Fruit fly (Drosophila melanogaster) whole organism, embryonic: ENCODE measurements around the gene CG34408.

Source experiments
- CG10543 ChIP-seq: fragments of 200-800 bp; sonication (Bioruptor generic); optimal IDR thresholded peaks from 3 replicates; lab custom pipeline; 2017; ENCODE audit warnings: missing biosample characterization, mild to moderate bottlenecking, missing genetic modification characterization, moderate library complexity
- CG11723 ChIP-seq: fragments of 200-800 bp; sonication (Bioruptor generic); optimal IDR thresholded peaks from 2 replicates; lab custom pipeline; 2017; ENCODE audit warnings: missing biosample characterization, mild to moderate bottlenecking, missing genetic modification characterization
- CG12155 ChIP-seq: fragments of 200-800 bp; sonication (Bioruptor generic); optimal IDR thresholded peaks from 3 replicates; lab custom pipeline; 2016; ENCODE audit warnings: missing biosample characterization, missing genetic modification characterization
- CG15514 ChIP-seq: fragments of 200-800 bp; sonication (Bioruptor generic); optimal IDR thresholded peaks from 3 replicates; lab custom pipeline; 2017; ENCODE audit warnings: missing biosample characterization, missing genetic modification characterization, mild to moderate bottlenecking, moderate library complexity, missing genetic modification reagents
- CG15696 ChIP-seq: fragments of 200-800 bp; sonication (Bioruptor generic); optimal IDR thresholded peaks from 2 replicates; lab custom pipeline; 2019; ENCODE audit warnings: missing biosample characterization, mild to moderate bottlenecking, missing genetic modification characterization, moderate library complexity
- CG17802 ChIP-seq: fragments of 200-800 bp; sonication (Bioruptor generic); optimal IDR thresholded peaks from 2 replicates; lab custom pipeline; 2018; ENCODE audit warnings: missing biosample characterization, mild to moderate bottlenecking, missing genetic modification characterization, moderate library complexity
- CG1832 ChIP-seq: fragments of 200-800 bp; sonication (Bioruptor generic); optimal IDR thresholded peaks from 2 replicates; lab custom pipeline; 2017; ENCODE audit warnings: missing biosample characterization, mild to moderate bottlenecking, missing genetic modification characterization, inconsistent platforms
- CG18599 ChIP-seq: fragments of 200-800 bp; sonication (Bioruptor generic); optimal IDR thresholded peaks from 3 replicates; lab custom pipeline; 2017; ENCODE audit warnings: missing biosample characterization, missing genetic modification characterization, mild to moderate bottlenecking, moderate library complexity, missing genetic modification reagents
- CG2678 ChIP-seq: fragments of 200-800 bp; sonication (Bioruptor generic); optimal IDR thresholded peaks from 3 replicates; lab custom pipeline; 2019; ENCODE audit warnings: missing biosample characterization, mild to moderate bottlenecking, missing genetic modification characterization, moderate library complexity
- CG2712 ChIP-seq: fragments of 200-800 bp; optimal IDR thresholded peaks from 3 replicates; lab custom pipeline; 2019; ENCODE audit warnings: missing biosample characterization, mild to moderate bottlenecking, missing genetic modification characterization, moderate library complexity
- CG30403 ChIP-seq: fragments of 200-800 bp; sonication (Bioruptor generic); optimal IDR thresholded peaks from 3 replicates; lab custom pipeline; 2016; ENCODE audit warnings: missing biosample characterization, missing genetic modification characterization
- CG4424 ChIP-seq: fragments of 200-800 bp; sonication (Bioruptor generic); optimal IDR thresholded peaks from 3 replicates; lab custom pipeline; 2016; ENCODE audit warnings: missing biosample characterization, missing genetic modification characterization
- CG5180 ChIP-seq: fragments of 200-800 bp; sonication (Bioruptor generic); optimal IDR thresholded peaks from 3 replicates; lab custom pipeline; 2017; ENCODE audit warnings: missing biosample characterization, missing genetic modification characterization, mild to moderate bottlenecking, moderate library complexity, missing genetic modification reagents
- CG5245 ChIP-seq: fragments of 200-800 bp; sonication (Bioruptor generic); optimal IDR thresholded peaks from 3 replicates; lab custom pipeline; 2016; ENCODE audit warnings: missing biosample characterization, missing genetic modification characterization
- CG6654 ChIP-seq: fragments of 200-800 bp; sonication (Bioruptor generic); optimal IDR thresholded peaks from 2 replicates; lab custom pipeline; 2017; ENCODE audit warnings: missing biosample characterization, mild to moderate bottlenecking, missing genetic modification characterization
- CG6765 ChIP-seq: fragments of 200-800 bp; sonication (Bioruptor generic); optimal IDR thresholded peaks from 3 replicates; lab custom pipeline; 2017; ENCODE audit warnings: missing biosample characterization, mild to moderate bottlenecking, missing genetic modification characterization
- CG9437 ChIP-seq: fragments of 200-800 bp; sonication (Bioruptor generic); optimal IDR thresholded peaks from 2 replicates; lab custom pipeline; 2018; ENCODE audit warnings: missing biosample characterization, mild to moderate bottlenecking, missing genetic modification characterization
- Deaf1 ChIP-seq: fragments of 200-800 bp; optimal IDR thresholded peaks from 3 replicates; lab custom pipeline; 2019; ENCODE audit warnings: missing biosample characterization, mild to moderate bottlenecking, missing genetic modification characterization, moderate library complexity
- Hey ChIP-seq: fragments of 200-800 bp; sonication (Bioruptor generic); optimal IDR thresholded peaks from 3 replicates; lab custom pipeline; 2018; ENCODE audit warnings: missing biosample characterization, mild to moderate bottlenecking, missing genetic modification characterization
- Hr78 ChIP-seq, 2 experiments: fragments of 200-800 bp in 1 of 2; fragments of >200 bp in 1 of 2; sonication (Bioruptor generic) in 1 of 2; optimal IDR thresholded peaks; 2 replicates each; lab custom pipeline; 2017 to 2019; ENCODE audit warnings: missing biosample characterization in 2 of 2, missing genetic modification characterization in 2 of 2, mild to moderate bottlenecking in 1 of 2, moderate library complexity in 1 of 2
- Med ChIP-seq: fragments of 200-800 bp; sonication (Bioruptor generic); peaks from one replicate; lab custom pipeline; 2016; ENCODE audit warnings: missing biosample characterization, missing genetic modification characterization, mild to moderate bottlenecking, inconsistent platforms, moderate library complexity
- Meics ChIP-seq: fragments of 200-800 bp; sonication (Bioruptor generic); optimal IDR thresholded peaks from 2 replicates; lab custom pipeline; 2017; ENCODE audit warnings: missing biosample characterization, mild to moderate bottlenecking, missing genetic modification characterization
- Pdp1 ChIP-seq, 2 experiments: fragments of 200-800 bp; sonication (Bioruptor generic); optimal IDR thresholded peaks; 3 replicates each; lab custom pipeline; 2016; ENCODE audit warnings: missing biosample characterization in 2 of 2, missing genetic modification characterization in 2 of 2, mild to moderate bottlenecking in 1 of 2, moderate library complexity in 1 of 2
- Rfx ChIP-seq: fragments of 200-800 bp; sonication (Bioruptor generic); IDR thresholded peaks from 2 replicates; pipeline ENCODE4 v1.3.6; 2022; ENCODE audit warnings: missing biosample characterization, missing genetic modification characterization
- Sry-δ ChIP-seq: fragments of 200-800 bp; sonication (Bioruptor generic); optimal IDR thresholded peaks from 2 replicates; lab custom pipeline; 2016; ENCODE audit warnings: missing biosample characterization, missing genetic modification characterization
- Trl ChIP-seq, 3 experiments: fragments of >200 bp in 2 of 3; fragments of 200-800 bp in 1 of 3; sonication (Bioruptor generic) in 1 of 3; optimal IDR thresholded peaks; 2 replicates in 1 of 3; 3 replicates in 2 of 3; lab custom pipeline; 2016 to 2017; ENCODE audit warnings: missing biosample characterization in 1 of 3, missing genetic modification characterization in 1 of 3
- abd-A ChIP-seq: fragments of 200-800 bp; sonication (Bioruptor generic); optimal IDR thresholded peaks from 3 replicates; lab custom pipeline; 2019; ENCODE audit warnings: missing biosample characterization, mild to moderate bottlenecking, missing genetic modification characterization, moderate library complexity
- al ChIP-seq: fragments of 200-800 bp; sonication (Bioruptor generic); IDR thresholded peaks from 2 replicates; pipeline ENCODE4 v1.3.6; 2022; ENCODE audit warnings: missing biosample characterization, missing genetic modification characterization
- cato ChIP-seq: fragments of 200-800 bp; sonication (Bioruptor generic); optimal IDR thresholded peaks from 2 replicates; lab custom pipeline; 2016; ENCODE audit warnings: missing biosample characterization, missing genetic modification characterization, borderline replicate concordance
- cg ChIP-seq: fragments of 200-800 bp; sonication (Bioruptor generic); optimal IDR thresholded peaks from 3 replicates; lab custom pipeline; 2019; ENCODE audit warnings: missing biosample characterization, mild to moderate bottlenecking, missing genetic modification characterization, moderate library complexity
- ci ChIP-seq: fragments of 200-800 bp; sonication (Bioruptor generic); IDR thresholded peaks from 3 replicates; pipeline ENCODE4 v1.3.6; 2022; ENCODE audit warnings: missing biosample characterization, missing genetic modification characterization
- crol ChIP-seq: fragments of 200-800 bp; sonication (Bioruptor generic); IDR thresholded peaks from 2 replicates; pipeline ENCODE4 v1.3.6; 2022; ENCODE audit warnings: missing biosample characterization, missing genetic modification characterization
- cwo ChIP-seq: fragments of 200-800 bp; sonication (Bioruptor generic); optimal IDR thresholded peaks from 3 replicates; lab custom pipeline; 2017; ENCODE audit warnings: missing biosample characterization, missing genetic modification characterization, mild to moderate bottlenecking, moderate library complexity, missing genetic modification reagents
- en ChIP-seq: fragments of 200-800 bp; sonication (Bioruptor generic); optimal IDR thresholded peaks from 2 replicates; lab custom pipeline; 2016; ENCODE audit warnings: missing biosample characterization, missing genetic modification characterization
- fru ChIP-seq: fragments of >200 bp; optimal IDR thresholded peaks from 2 replicates; lab custom pipeline; 2017
- gro ChIP-seq: fragments of 200-800 bp; sonication (Bioruptor generic); optimal IDR thresholded peaks from 2 replicates; lab custom pipeline; 2016; ENCODE audit warnings: missing biosample characterization, missing genetic modification characterization
- h ChIP-seq: fragments of >200 bp; optimal IDR thresholded peaks from 2 replicates; lab custom pipeline; 2017
- hkb ChIP-seq, 2 experiments: fragments of 200-800 bp in 1 of 2; fragments of >200 bp in 1 of 2; sonication (Bioruptor generic) in 1 of 2; IDR thresholded peaks in 1 of 2; optimal IDR thresholded peaks in 1 of 2; 2 replicates each; pipeline versions ENCODE4 v1.3.6 to Lab custom; 2017 to 2022; ENCODE audit warnings: missing biosample characterization in 1 of 2, missing genetic modification characterization in 1 of 2
- lab ChIP-seq: fragments of 200-800 bp; sonication (Bioruptor generic); optimal IDR thresholded peaks from 3 replicates; lab custom pipeline; 2017; ENCODE audit warnings: missing biosample characterization, missing genetic modification characterization, mild to moderate bottlenecking, moderate library complexity, missing genetic modification reagents
- onecut ChIP-seq: fragments of 200-800 bp; sonication (Bioruptor generic); IDR thresholded peaks from 2 replicates; pipeline ENCODE4 v1.3.6; 2022; ENCODE audit warnings: missing biosample characterization, missing genetic modification characterization
- otp ChIP-seq: fragments of 200-800 bp; sonication (Bioruptor generic); IDR thresholded peaks from 3 replicates; pipeline ENCODE4, ENCODE4 v1.3.6; 2022; ENCODE audit warnings: missing biosample characterization, missing genetic modification characterization
- rib ChIP-seq: fragments of 200-800 bp; sonication (Bioruptor generic); IDR thresholded peaks from 2 replicates; pipeline ENCODE4 v1.3.6; 2022; ENCODE audit warnings: missing biosample characterization, missing genetic modification characterization
- sd ChIP-seq: fragments of 200-800 bp; sonication (Bioruptor generic); optimal IDR thresholded peaks from 3 replicates; lab custom pipeline; 2018; ENCODE audit warnings: missing biosample characterization, mild to moderate bottlenecking, missing genetic modification characterization, moderate library complexity
- sens ChIP-seq: fragments of 200-800 bp; sonication (Bioruptor generic); peaks from one replicate; lab custom pipeline; 2016; ENCODE audit warnings: missing biosample characterization, missing genetic modification characterization
- sqz ChIP-seq: fragments of 200-800 bp; sonication (Bioruptor generic); optimal IDR thresholded peaks from 3 replicates; lab custom pipeline; 2018; ENCODE audit warnings: missing biosample characterization, mild to moderate bottlenecking, missing genetic modification characterization
- tll ChIP-seq, 2 experiments: fragments of 200-800 bp in 1 of 2; fragments of >200 bp in 1 of 2; sonication (Bioruptor generic) in 1 of 2; optimal IDR thresholded peaks; 2 replicates each; lab custom pipeline; 2017 to 2019; ENCODE audit warnings: missing biosample characterization in 2 of 2, missing genetic modification characterization in 2 of 2, mild to moderate bottlenecking in 1 of 2, moderate library complexity in 1 of 2
- ttk ChIP-seq: fragments of 200-800 bp; sonication (Bioruptor generic); IDR thresholded peaks from 2 replicates; pipeline ENCODE4 v2.1.2; 2022; ENCODE audit warnings: missing biosample characterization, missing genetic modification characterization
- tx ChIP-seq: fragments of 200-800 bp; sonication (Bioruptor generic); optimal IDR thresholded peaks from 2 replicates; lab custom pipeline; 2016; ENCODE audit warnings: missing biosample characterization, missing genetic modification characterization

Gene CG34408

DNA sequence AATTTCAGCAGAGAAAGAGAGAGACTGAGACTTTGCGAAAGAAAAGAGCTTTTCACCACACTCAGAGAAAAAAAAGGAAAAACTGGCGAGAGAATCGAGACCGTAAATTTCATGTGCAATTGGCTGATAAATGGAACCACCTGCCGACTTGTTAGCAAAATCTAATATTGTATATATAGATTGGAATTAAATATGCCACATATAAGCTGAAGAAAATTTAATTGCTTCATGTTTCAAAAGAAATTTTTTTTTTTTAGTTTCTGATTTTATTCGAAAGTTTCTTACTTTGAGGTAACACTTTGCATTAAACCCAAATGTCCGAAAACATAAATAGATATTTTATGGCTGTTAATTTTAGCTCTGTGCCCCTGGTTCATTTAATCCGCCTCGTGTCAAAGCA lies 24.9 kb downstream of the CG34408 start (continued):
- TF ChIP-seq gro (GFP tag; lab: Kevin White, UChicago) (no peak), Meics (GFP tag; lab: Kevin White, UChicago) (peak; percentile 27), CG12155 (no peak), al (GFP tag; lab: Robert Waterston, UW) (0 out of 2 replicates have a peak, but pooled peaks have one; percentile 6), CG11723 (GFP tag; lab: Kevin White, UChicago) (no peak)

DNA sequence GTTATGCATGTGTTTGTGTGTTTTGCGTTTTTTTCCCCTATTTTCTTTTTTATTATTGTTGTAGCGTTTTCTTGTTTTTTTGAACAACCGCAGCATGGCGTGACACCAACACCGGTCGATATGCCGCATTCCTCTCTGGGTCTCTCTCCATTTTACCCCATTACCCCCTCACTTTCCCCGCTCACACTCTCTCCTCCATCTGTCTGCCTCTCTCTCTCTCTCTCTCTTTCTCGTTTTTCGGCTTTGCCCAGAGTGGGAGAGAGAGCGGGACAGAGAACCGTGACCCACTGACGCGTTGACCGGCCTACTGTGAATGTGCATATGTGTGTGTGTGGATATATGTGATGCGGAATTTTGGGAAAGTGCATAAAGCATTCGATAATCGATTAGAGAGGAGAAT lies 27.5 kb downstream of the CG34408 start:
- TF ChIP-seq CG17802 (tag; lab: Kevin White, UChicago), result no peak
- no peak for TF ChIP-seq CG15514 (GFP tag; lab: Kevin White, UChicago)
- TF ChIP-seq fru (lab: Kevin White, UChicago), result no peak
- peak; percentile 21 for TF ChIP-seq CG2712 (tag; lab: Kevin White, UChicago)
- TF ChIP-seq ci (GFP tag; lab: Robert Waterston, UW), result 0 out of 3 replicates have a peak, but pooled peaks have one; percentile 34
- TF ChIP-seq Hey, result no peak
- TF ChIP-seq CG5245 (GFP tag; lab: Kevin White, UChicago), result no peak
- peak; percentile 51 for TF ChIP-seq cg (GFP tag; lab: Kevin White, UChicago)
- TF ChIP-seq CG9437 (GFP tag; lab: Kevin White, UChicago), result no peak
- no peak for TF ChIP-seq cwo (GFP tag; lab: Kevin White, UChicago)
- no peak for TF ChIP-seq CG2678
- no peak for TF ChIP-seq Sry-δ (GFP tag; lab: Kevin White, UChicago)
- peak; percentile 60 for TF ChIP-seq Med
- peak; percentile 37 for TF ChIP-seq abd-A (tag; lab: Kevin White, UChicago)
- peak; percentile 2 for TF ChIP-seq sqz (GFP tag; lab: Kevin White, UChicago)
- no peak for TF ChIP-seq cato (GFP tag; lab: Kevin White, UChicago)
- no peak for TF ChIP-seq ttk (GFP tag; lab: Robert Waterston, UW)
- TF ChIP-seq Rfx (GFP tag; lab: Robert Waterston, UW), result no peak
- TF ChIP-seq CG5180 (GFP tag; lab: Kevin White, UChicago), result peak; percentile 5
- peak; percentile 31 for TF ChIP-seq sens (GFP tag; lab: Kevin White, UChicago)
- peak; percentile 45 for TF ChIP-seq CG1832 (GFP tag; lab: Kevin White, UChicago)
- TF ChIP-seq sd, result peak; percentile 75
- peak; percentile 68 to 69 for TF ChIP-seq Trl (optimal IDR thresholded peaks at IDR 0.05; lab: Kevin White, UChicago)
- TF ChIP-seq Trl (GFP tag; optimal IDR thresholded peaks at IDR 0.05; lab: Kevin White, UChicago), result no peak
- no peak for TF ChIP-seq CG6765 (GFP tag; lab: Kevin White, UChicago)
- TF ChIP-seq tll (GFP tag; optimal IDR thresholded peaks at IDR 0.05; lab: Kevin White, UChicago), result no peak
- peak; percentile 9 for TF ChIP-seq CG18599
- peak in 1 of 2 experiments; percentile 61 for TF ChIP-seq Hr78 (GFP tag; optimal IDR thresholded peaks at IDR 0.05; lab: Kevin White, UChicago)
- TF ChIP-seq CG15696 (tag; lab: Kevin White, UChicago), result no peak
- no peak for TF ChIP-seq CG10543 (GFP tag; lab: Kevin White, UChicago)
- peak; percentile 93 for TF ChIP-seq crol (GFP tag; lab: Robert Waterston, UW)
- no peak for TF ChIP-seq CG4424 (GFP tag; lab: Kevin White, UChicago)
- TF ChIP-seq onecut, result peak; percentile 89
- TF ChIP-seq, all 482 proteins: peak for 15

DNA sequence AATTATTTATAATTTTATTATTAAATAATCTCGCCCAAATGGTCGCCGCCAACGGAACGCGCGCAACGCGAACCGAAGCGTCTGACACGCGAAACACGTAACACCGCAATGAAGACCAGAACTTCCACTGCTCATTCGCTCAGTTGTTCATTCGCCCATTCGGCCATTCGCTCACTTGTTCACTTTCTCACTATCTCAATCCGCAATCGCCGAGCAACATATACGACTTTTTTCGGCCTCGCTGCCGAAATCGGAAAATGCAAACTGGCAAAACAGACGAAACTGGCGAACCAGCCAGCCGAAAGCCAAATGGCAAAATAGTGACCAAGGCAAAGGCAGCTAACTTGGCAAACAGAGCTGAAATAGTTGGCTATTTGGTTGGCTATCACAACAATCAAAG lies 30.1 kb downstream of the CG34408 start:
- TF ChIP-seq hkb (optimal IDR thresholded peaks at IDR 0.05; lab: Kevin White, UChicago) (no peak), hkb (GFP tag; IDR thresholded peaks at IDR 0.05; lab: Robert Waterston, UW) (no peak), tx (GFP tag; lab: Kevin White, UChicago) (no peak), otp (GFP tag; lab: Robert Waterston, UW) (no peak), Pdp1 (GFP tag; optimal IDR thresholded peaks at IDR 0.05; lab: Kevin White, UChicago) (peak in 1 of 2 experiments; percentile 5), CG6654 (GFP tag; lab: Kevin White, UChicago) (no peak), lab (peak; percentile 6), Deaf1 (tag; lab: Kevin White, UChicago) (peak; percentile 79), Trl (optimal IDR thresholded peaks at IDR 0.05; lab: Kevin White, UChicago) (peak in 1 of 2 experiments; percentile 28), Trl (GFP tag; optimal IDR thresholded peaks at IDR 0.05; lab: Kevin White, UChicago) (no peak), CG30403 (GFP tag; lab: Kevin White, UChicago) (no peak), en (no peak), h (lab: Kevin White, UChicago) (no peak), rib (GFP tag; lab: Robert Waterston, UW) (0 out of 2 replicates have a peak, but pooled peaks have one; percentile 33)
